Worm (Caenorhabditis elegans): ENCODE data around the gene srh-246.
A peak's percentile ranks its signal among the peaks of the same experiment; 100 is the strongest.

srh-246 gene

ce11 chrV:634855-635254 lies 22.7 kb downstream of the srh-246 start, which contains the start of gene F48G7.10:
Gene F48G7.10 (minus strand): TSS chrV:634955.
- no peak for TF ChIP-seq aly-2 (tag; optimal IDR thresholded peaks at IDR 0.05)
- TF ChIP-seq zag-1 (tag; optimal IDR thresholded peaks at IDR 0.05) = no peak
- no peak for TF ChIP-seq lin-39 (tag; optimal IDR thresholded peaks at IDR 0.05)
- no peak for TF ChIP-seq nhr-28 (tag; optimal IDR thresholded peaks at IDR 0.05)
- TF ChIP-seq nhr-12 (tag; optimal IDR thresholded peaks at IDR 0.05) = no peak
- no peak for TF ChIP-seq nhr-76 (tag; optimal IDR thresholded peaks at IDR 0.05)
- no peak for TF ChIP-seq ceh-82 (tag; optimal IDR thresholded peaks at IDR 0.05)
- no peak for TF ChIP-seq nhr-43 (tag; optimal IDR thresholded peaks at IDR 0.05; ENCODE audit: poor library complexity, severe bottlenecking)

- no peak for TF ChIP-seq nhr-23 (tag; optimal IDR thresholded peaks at IDR 0.05)
- TF ChIP-seq elt-2 (tag; optimal IDR thresholded peaks at IDR 0.05) = peak; percentile 25
- TF ChIP-seq pha-4 (tag; optimal IDR thresholded peaks at IDR 0.05) = peak; percentile 59
- peak; percentile 8 for TF ChIP-seq snpc-4 (tag; optimal IDR thresholded peaks at IDR 0.05)
- TF ChIP-seq pqm-1 (tag; optimal IDR thresholded peaks at IDR 0.05) = peak; percentile 10
Measured at ce11 chrV:631832-632231, 25.7 kb downstream of the srh-246 start.

- TF ChIP-seq fkh-2 (tag; optimal IDR thresholded peaks at IDR 0.05) (no peak), pqm-1 (tag; optimal IDR thresholded peaks at IDR 0.05) (no peak), sea-2 (GFP tag; optimal IDR thresholded peaks at IDR 0.05) (no peak), snpc-4 (tag; optimal IDR thresholded peaks at IDR 0.05) (no peak), ama-1 (optimal IDR thresholded peaks at IDR 0.05) (no peak), ceh-16 (tag; optimal IDR thresholded peaks at IDR 0.05) (no peak)
Measured at ce11 chrV:628527-628926, 29.1 kb downstream of the srh-246 start, which contains the start of gene F48G7.9. Gene F48G7.9 (minus strand): TSS chrV:628627.

- TF ChIP-seq mdl-1 (tag; optimal IDR thresholded peaks at IDR 0.05) (no peak), nfya-1 (tag; optimal IDR thresholded peaks at IDR 0.05; ENCODE audit: insufficient read depth) (no peak), nhr-237 (tag; optimal IDR thresholded peaks at IDR 0.05) (no peak), jun-1 (tag; optimal IDR thresholded peaks at IDR 0.05) (no peak), sea-2 (GFP tag; optimal IDR thresholded peaks at IDR 0.05) (no peak), ama-1 (optimal IDR thresholded peaks at IDR 0.05) (no peak), unc-39 (tag; optimal IDR thresholded peaks at IDR 0.05) (no peak), R02D3.7 (tag; optimal IDR thresholded peaks at IDR 0.05) (no peak), lin-15B (tag; optimal IDR thresholded peaks at IDR 0.05) (no peak), fos-1 (tag; optimal IDR thresholded peaks at IDR 0.05) (no peak), aly-2 (tag; optimal IDR thresholded peaks at IDR 0.05) (no peak), daf-12 (tag; optimal IDR thresholded peaks at IDR 0.05) (no peak), ceh-82 (tag; optimal IDR thresholded peaks at IDR 0.05) (no peak), eor-1 (tag; optimal IDR thresholded peaks at IDR 0.05) (no peak), ztf-11 (tag; optimal IDR thresholded peaks at IDR 0.05) (no peak), nhr-25 (tag; optimal IDR thresholded peaks at IDR 0.05) (no peak), snpc-4 (tag; optimal IDR thresholded peaks at IDR 0.05) (no peak)
Measured at ce11 chrV:627585-627984, 30.0 kb downstream of the srh-246 start, which contains the start of gene F48G7.8. Gene F48G7.8 (minus strand): TSS chrV:627685.

- TF ChIP-seq elt-1 (tag; optimal IDR thresholded peaks at IDR 0.05) = no peak
- no peak for TF ChIP-seq nhr-76 (tag; optimal IDR thresholded peaks at IDR 0.05)
- TF ChIP-seq lin-15B (tag; optimal IDR thresholded peaks at IDR 0.05) = no peak
- TF ChIP-seq nhr-28 (tag; optimal IDR thresholded peaks at IDR 0.05) = no peak
- TF ChIP-seq pqm-1 (tag; optimal IDR thresholded peaks at IDR 0.05) = no peak
- TF ChIP-seq nhr-11 (tag; optimal IDR thresholded peaks at IDR 0.05) = no peak
- no peak for TF ChIP-seq ceh-9 (tag; optimal IDR thresholded peaks at IDR 0.05)
- TF ChIP-seq aly-2 (tag; optimal IDR thresholded peaks at IDR 0.05) = no peak
- TF ChIP-seq fkh-10 (GFP tag; optimal IDR thresholded peaks at IDR 0.05) = no peak
- no peak for TF ChIP-seq ama-1 (optimal IDR thresholded peaks at IDR 0.05)
- no peak for TF ChIP-seq nhr-67 (tag; optimal IDR thresholded peaks at IDR 0.05)
- TF ChIP-seq nhr-25 (tag; optimal IDR thresholded peaks at IDR 0.05) = no peak
- no peak for TF ChIP-seq mdl-1 (tag; optimal IDR thresholded peaks at IDR 0.05)
- TF ChIP-seq R02D3.7 (tag; optimal IDR thresholded peaks at IDR 0.05) = no peak
- no peak for TF ChIP-seq egl-27 (tag; optimal IDR thresholded peaks at IDR 0.05)
- no peak for TF ChIP-seq unc-62 (GFP tag; optimal IDR thresholded peaks at IDR 0.05)
- TF ChIP-seq jun-1 (tag; optimal IDR thresholded peaks at IDR 0.05) = no peak
- TF ChIP-seq ztf-11 (tag; optimal IDR thresholded peaks at IDR 0.05) = no peak
- TF ChIP-seq sea-2 (GFP tag; optimal IDR thresholded peaks at IDR 0.05) = no peak
Measured at ce11 chrV:626321-626720, 31.3 kb downstream of the srh-246 start, which contains the start of gene F48G7.7. Gene F48G7.7 (minus strand): TSS chrV:626421.

All from whole organism, L3 larva.